Fruit fly (Drosophila melanogaster) whole organism, prepupa: ENCODE results near the gene spn-E.
A peak's percentile ranks its signal among the peaks of the same experiment; 100 is the strongest.

Experiments used
- Blimp-1 ChIP-seq: fragments of 200-800 bp; sonication (Bioruptor generic); optimal IDR thresholded peaks from 3 replicates; lab custom pipeline; 2017; ENCODE audit warnings: missing biosample characterization, missing genetic modification characterization, mild to moderate bottlenecking, moderate library complexity, missing genetic modification reagents
- CG10669 ChIP-seq: fragments of 200-800 bp; sonication (Bioruptor generic); optimal IDR thresholded peaks from 3 replicates; lab custom pipeline; 2018; ENCODE audit warnings: missing biosample characterization, mild to moderate bottlenecking, missing genetic modification characterization, moderate library complexity
- CG11294 ChIP-seq: fragments of 200-800 bp; sonication (Bioruptor generic); IDR thresholded peaks from 2 replicates; pipeline ENCODE4 v1.3.6; 2022; ENCODE audit warnings: missing biosample characterization, missing genetic modification characterization
- CG11762 ChIP-seq: fragments of 200-800 bp; sonication (Bioruptor generic); optimal IDR thresholded peaks from 3 replicates; lab custom pipeline; 2016; ENCODE audit warnings: missing biosample characterization, missing genetic modification characterization; ENCODE audit not compliant: insufficient read depth
- CG15336 ChIP-seq: fragments of 200-800 bp; sonication (Bioruptor generic); IDR thresholded peaks from 2 replicates; pipeline ENCODE4 v1.3.6; 2022; ENCODE audit warnings: missing biosample characterization, missing genetic modification characterization
- CG3032 ChIP-seq: fragments of 200-800 bp; optimal IDR thresholded peaks from 2 replicates; lab custom pipeline; 2019; ENCODE audit warnings: missing biosample characterization, mild to moderate bottlenecking, missing genetic modification characterization, moderate library complexity
- CG32006 ChIP-seq: fragments of 200-800 bp; sonication (Bioruptor generic); optimal IDR thresholded peaks from 3 replicates; lab custom pipeline; 2017; ENCODE audit warnings: missing biosample characterization, mild to moderate bottlenecking, missing genetic modification characterization
- CG34406 ChIP-seq: fragments of 200-800 bp; sonication (Bioruptor generic); optimal IDR thresholded peaks from 3 replicates; lab custom pipeline; 2016; ENCODE audit warnings: missing biosample characterization, missing genetic modification characterization
- CG3919 ChIP-seq: fragments of 200-800 bp; sonication (Bioruptor generic); optimal IDR thresholded peaks from 3 replicates; lab custom pipeline; 2016; ENCODE audit warnings: missing biosample characterization, missing genetic modification characterization
- CG4318 ChIP-seq: fragments of 200-800 bp; sonication (Bioruptor generic); optimal IDR thresholded peaks from 3 replicates; lab custom pipeline; 2017; ENCODE audit warnings: missing biosample characterization, mild to moderate bottlenecking, missing genetic modification characterization
- CG6163 ChIP-seq: fragments of 200-800 bp; sonication (Bioruptor generic); IDR thresholded peaks from 3 replicates; pipeline ENCODE4 v1.3.6; 2022; ENCODE audit warnings: missing biosample characterization, missing genetic modification characterization
- CG6276 ChIP-seq: fragments of 200-800 bp; sonication (Bioruptor generic); optimal IDR thresholded peaks from 2 replicates; lab custom pipeline; 2017; ENCODE audit warnings: missing biosample characterization, mild to moderate bottlenecking, missing genetic modification characterization
- CG6792 ChIP-seq: fragments of 200-800 bp; sonication (Bioruptor generic); optimal IDR thresholded peaks from 3 replicates; lab custom pipeline; 2016; ENCODE audit warnings: missing biosample characterization, missing genetic modification characterization
- CG6808 ChIP-seq: fragments of 200-800 bp; sonication (Bioruptor generic); optimal IDR thresholded peaks from 3 replicates; lab custom pipeline; 2017; ENCODE audit warnings: missing biosample characterization, missing genetic modification characterization, mild to moderate bottlenecking, moderate library complexity, missing genetic modification reagents
- CG6854 ChIP-seq: fragments of 200-800 bp; sonication (Bioruptor generic); optimal IDR thresholded peaks from 2 replicates; lab custom pipeline; 2017; ENCODE audit warnings: missing biosample characterization, mild to moderate bottlenecking, missing genetic modification characterization
- CG8319 ChIP-seq: fragments of 200-800 bp; sonication (Bioruptor generic); optimal IDR thresholded peaks from 3 replicates; lab custom pipeline; 2016; ENCODE audit warnings: missing biosample characterization, missing genetic modification characterization
- CG8632 ChIP-seq: fragments of 200-800 bp; sonication (Bioruptor generic); optimal IDR thresholded peaks from 3 replicates; lab custom pipeline; 2016; ENCODE audit warnings: missing biosample characterization, missing genetic modification characterization
- CG9139 ChIP-seq: fragments of 200-800 bp; sonication (Bioruptor generic); optimal IDR thresholded peaks from 3 replicates; lab custom pipeline; 2017; ENCODE audit warnings: missing biosample characterization, mild to moderate bottlenecking, missing genetic modification characterization
- Eip75B ChIP-seq: fragments of 200-800 bp; sonication (Bioruptor generic); optimal IDR thresholded peaks from 3 replicates; lab custom pipeline; 2016; ENCODE audit warnings: missing biosample characterization, missing genetic modification characterization
- Eip78C ChIP-seq: fragments of 200-800 bp; sonication (Bioruptor generic); peaks from one replicate; lab custom pipeline; 2016; ENCODE audit warnings: missing biosample characterization, missing genetic modification characterization
- Eip93F ChIP-seq: fragments of 200-800 bp; sonication (Bioruptor generic); optimal IDR thresholded peaks from 2 replicates; lab custom pipeline; 2016; ENCODE audit warnings: missing biosample characterization, mild to moderate bottlenecking, missing genetic modification characterization
- Ets21C ChIP-seq: fragments of 200-800 bp; sonication (Bioruptor generic); optimal IDR thresholded peaks from 3 replicates; lab custom pipeline; 2016; ENCODE audit warnings: missing biosample characterization, missing genetic modification characterization
- Ets96B ChIP-seq: fragments of 200-800 bp; optimal IDR thresholded peaks from 2 replicates; lab custom pipeline; 2019; ENCODE audit warnings: missing biosample characterization, mild to moderate bottlenecking, missing genetic modification characterization, moderate library complexity
- Hr39 ChIP-seq: fragments of 200-800 bp; sonication (Bioruptor generic); optimal IDR thresholded peaks from 2 replicates; lab custom pipeline; 2016; ENCODE audit warnings: missing biosample characterization, missing genetic modification characterization
- Lpt ChIP-seq: fragments of 200-800 bp; sonication (Bioruptor generic); optimal IDR thresholded peaks from 3 replicates; lab custom pipeline; 2016; ENCODE audit warnings: missing biosample characterization, missing genetic modification characterization
- Met ChIP-seq: fragments of 200-800 bp; sonication (Bioruptor generic); optimal IDR thresholded peaks from 3 replicates; lab custom pipeline; 2016; ENCODE audit warnings: missing biosample characterization, missing genetic modification characterization
- OdsH ChIP-seq: fragments of 200-800 bp; sonication (Bioruptor generic); optimal IDR thresholded peaks from 3 replicates; lab custom pipeline; 2016; ENCODE audit warnings: missing biosample characterization, missing genetic modification characterization
- Smox ChIP-seq: fragments of 200-800 bp; sonication (Bioruptor generic); optimal IDR thresholded peaks from 3 replicates; lab custom pipeline; 2016; ENCODE audit warnings: missing biosample characterization, missing genetic modification characterization
- Sox102F ChIP-seq: fragments of 200-800 bp; sonication (Bioruptor generic); optimal IDR thresholded peaks from 2 replicates; lab custom pipeline; 2016; ENCODE audit warnings: missing biosample characterization, mild to moderate bottlenecking, missing genetic modification characterization
- Sox14 ChIP-seq: fragments of 200-800 bp; sonication (Bioruptor generic); optimal IDR thresholded peaks from 3 replicates; lab custom pipeline; 2016; ENCODE audit warnings: missing biosample characterization, missing genetic modification characterization
- Sox15 ChIP-seq: fragments of 200-800 bp; sonication (Bioruptor generic); optimal IDR thresholded peaks from 3 replicates; lab custom pipeline; 2016; ENCODE audit warnings: missing biosample characterization, missing genetic modification characterization
- achi ChIP-seq: fragments of 200-800 bp; sonication (Bioruptor generic); optimal IDR thresholded peaks from 3 replicates; lab custom pipeline; 2016; ENCODE audit warnings: missing biosample characterization, missing genetic modification characterization
- acj6 ChIP-seq: fragments of 200-800 bp; sonication (Bioruptor generic); optimal IDR thresholded peaks from 3 replicates; lab custom pipeline; 2016; ENCODE audit warnings: missing biosample characterization, missing genetic modification characterization
- cyc ChIP-seq: fragments of 200-800 bp; sonication (Bioruptor generic); optimal IDR thresholded peaks from 3 replicates; lab custom pipeline; 2016; ENCODE audit warnings: missing biosample characterization, missing genetic modification characterization
- dac ChIP-seq: fragments of 200-800 bp; sonication (Bioruptor generic); optimal IDR thresholded peaks from 2 replicates; lab custom pipeline; 2017; ENCODE audit warnings: missing biosample characterization, mild to moderate bottlenecking, missing genetic modification characterization
- dsx ChIP-seq: fragments of 200-800 bp; optimal IDR thresholded peaks from 3 replicates; lab custom pipeline; 2019; ENCODE audit warnings: missing biosample characterization, mild to moderate bottlenecking, missing genetic modification characterization, moderate library complexity; ENCODE audit not compliant: poor library complexity, severe bottlenecking
- esn ChIP-seq: fragments of 200-800 bp; sonication (Bioruptor generic); optimal IDR thresholded peaks from 2 replicates; lab custom pipeline; 2016; ENCODE audit warnings: missing biosample characterization, mild to moderate bottlenecking, missing genetic modification characterization, moderate library complexity
- fd59A ChIP-seq: fragments of 200-800 bp; sonication (Bioruptor generic); optimal IDR thresholded peaks from 2 replicates; lab custom pipeline; 2017; ENCODE audit warnings: missing biosample characterization, mild to moderate bottlenecking, missing genetic modification characterization, missing genetic modification reagents
- fd85E ChIP-seq: fragments of 200-800 bp; sonication (Bioruptor generic); optimal IDR thresholded peaks from 3 replicates; lab custom pipeline; 2016; ENCODE audit warnings: missing biosample characterization, missing genetic modification characterization
- fkh ChIP-seq: fragments of 200-800 bp; sonication (Bioruptor generic); optimal IDR thresholded peaks from 3 replicates; lab custom pipeline; 2017; ENCODE audit warnings: missing biosample characterization, mild to moderate bottlenecking, missing genetic modification characterization, moderate library complexity
- lz ChIP-seq: fragments of 200-800 bp; sonication (Bioruptor generic); optimal IDR thresholded peaks from 3 replicates; lab custom pipeline; 2016; ENCODE audit warnings: missing biosample characterization, missing genetic modification characterization
- net ChIP-seq: fragments of 200-800 bp; sonication (Bioruptor generic); optimal IDR thresholded peaks from 3 replicates; lab custom pipeline; 2016; ENCODE audit warnings: missing biosample characterization, missing genetic modification characterization
- pdm3 ChIP-seq: fragments of 200-800 bp; sonication (Bioruptor generic); optimal IDR thresholded peaks from 3 replicates; lab custom pipeline; 2016; ENCODE audit warnings: missing biosample characterization, missing genetic modification characterization
- salr ChIP-seq, 2 experiments: fragments of 200-800 bp; sonication (Bioruptor generic); optimal IDR thresholded peaks; 3 replicates each; lab custom pipeline; 2016 to 2018; ENCODE audit warnings: missing biosample characterization in 2 of 2, missing genetic modification characterization in 2 of 2, mild to moderate bottlenecking in 1 of 2
- ss ChIP-seq, 2 experiments: fragments of 200-800 bp; sonication (Bioruptor generic); optimal IDR thresholded peaks; 2 replicates in 1 of 2; 3 replicates in 1 of 2; lab custom pipeline; 2017 to 2018; ENCODE audit warnings: mild to moderate bottlenecking in 2 of 2, missing biosample characterization in 2 of 2, missing genetic modification characterization in 2 of 2, moderate library complexity in 1 of 2
- svp ChIP-seq: fragments of 200-800 bp; sonication (Bioruptor generic); peaks from one replicate; lab custom pipeline; 2016; ENCODE audit warnings: missing biosample characterization, missing genetic modification characterization
- topi ChIP-seq: fragments of 200-800 bp; sonication (Bioruptor generic); optimal IDR thresholded peaks from 3 replicates; lab custom pipeline; 2016; ENCODE audit warnings: missing biosample characterization, missing genetic modification characterization
- vri ChIP-seq: fragments of 200-800 bp; sonication (Bioruptor generic); optimal IDR thresholded peaks from 3 replicates; lab custom pipeline; 2016; ENCODE audit warnings: missing biosample characterization, mild to moderate bottlenecking, missing genetic modification characterization

Gene spn-E

DNA sequence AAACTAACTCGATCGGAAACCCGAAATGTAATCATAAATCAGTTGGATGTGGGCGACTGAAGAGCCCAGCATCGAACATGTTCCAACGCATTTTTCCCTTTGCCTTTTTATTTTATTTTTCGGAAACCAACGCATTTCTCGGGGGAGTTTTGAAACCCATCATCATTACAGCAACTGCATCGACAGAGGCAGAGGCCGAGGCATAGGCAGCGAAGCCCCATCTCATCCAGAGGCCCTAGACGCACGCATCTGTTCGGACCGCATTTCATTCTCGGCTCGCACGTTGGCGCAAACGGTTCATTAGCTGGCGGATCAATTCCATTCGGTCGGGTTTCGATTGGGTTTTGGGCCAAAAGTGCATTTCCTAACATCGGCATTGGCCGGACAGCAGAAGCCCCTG, 11.7 kb upstream of the spn-E start, which contains the start of gene CG4576:
Gene CG4576 (plus strand): TSS at position 227 of the 400 bp plus-strand sequence.
- TF ChIP-seq CG8632 (GFP tag; lab: Kevin White, UChicago) (no peak), ss (GFP tag; optimal IDR thresholded peaks at IDR 0.05; lab: Kevin White, UChicago) (peak in 1 of 2 experiments; percentile 18), CG11762 (GFP tag; lab: Kevin White, UChicago) (no peak), CG6808 (GFP tag; lab: Kevin White, UChicago) (peak; percentile 37), Hr39 (GFP tag; lab: Kevin White, UChicago) (no peak), CG11294 (GFP tag; lab: Robert Waterston, UW) (no peak), Eip78C (peak; percentile 32)

DNA sequence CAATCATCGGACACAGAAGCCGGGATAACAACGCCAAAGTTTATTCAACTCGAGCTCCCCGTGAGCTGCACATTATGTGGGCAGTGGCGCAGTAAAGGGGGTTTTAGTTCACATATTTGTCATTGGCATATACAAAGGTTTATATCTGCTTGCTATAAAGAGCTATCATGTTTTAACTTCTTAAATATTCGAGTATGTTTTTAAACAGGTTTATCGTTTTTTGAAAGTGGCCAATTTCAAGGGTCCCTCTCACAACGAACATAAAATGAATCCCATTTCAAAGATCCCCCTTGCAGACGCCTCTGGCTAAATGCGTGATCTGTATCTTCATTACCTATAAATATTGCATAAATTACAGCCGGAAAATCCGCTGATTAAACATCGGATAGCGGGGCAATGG, 9.7 kb upstream of the spn-E start:
- peak; percentile 84 for TF ChIP-seq ss (GFP tag; optimal IDR thresholded peaks at IDR 0.05; lab: Kevin White, UChicago)
- TF ChIP-seq Smox = peak; percentile 77
- peak; percentile 79 for TF ChIP-seq Hr39 (GFP tag; lab: Kevin White, UChicago)
- peak; percentile 77 for TF ChIP-seq Sox102F (GFP tag; lab: Kevin White, UChicago)
- peak; percentile 82 for TF ChIP-seq Sox14 (GFP tag; lab: Kevin White, UChicago)
- no peak for TF ChIP-seq net (GFP tag; lab: Kevin White, UChicago)
- TF ChIP-seq Sox15 (GFP tag; lab: Kevin White, UChicago) = peak; percentile 54
- peak; percentile 68 for TF ChIP-seq topi (GFP tag; lab: Kevin White, UChicago)
- TF ChIP-seq Eip78C = peak; percentile 95
- TF ChIP-seq acj6 (GFP tag; lab: Kevin White, UChicago) = peak; percentile 75
- TF ChIP-seq Ets96B (tag; lab: Kevin White, UChicago) = peak; percentile 80
- TF ChIP-seq Eip75B (GFP tag; lab: Kevin White, UChicago) = peak; percentile 77
- peak; percentile 76 for TF ChIP-seq achi (GFP tag; lab: Kevin White, UChicago)
- peak; percentile 50 for TF ChIP-seq CG8319 (GFP tag; lab: Kevin White, UChicago)
- TF ChIP-seq Lpt (GFP tag; lab: Kevin White, UChicago) = peak; percentile 28
- TF ChIP-seq CG9139 (GFP tag; lab: Kevin White, UChicago) = peak; percentile 74
- peak; percentile 86 for TF ChIP-seq svp (GFP tag; lab: Kevin White, UChicago)
- TF ChIP-seq dac (GFP tag; lab: Kevin White, UChicago) = no peak
- TF ChIP-seq Met (GFP tag; lab: Kevin White, UChicago) = peak; percentile 78
- TF ChIP-seq vri = peak; percentile 45
- TF ChIP-seq lz (GFP tag; lab: Kevin White, UChicago) = peak; percentile 80
- peak; percentile 82 for TF ChIP-seq CG10669
- TF ChIP-seq CG32006 (GFP tag; lab: Kevin White, UChicago) = no peak
- TF ChIP-seq salr (GFP tag; optimal IDR thresholded peaks at IDR 0.05; lab: Kevin White, UChicago) = peak in 1 of 2 experiments; percentile 65
- TF ChIP-seq fd85E = no peak
- TF ChIP-seq dsx = peak; percentile 81
- TF ChIP-seq CG4318 = peak; percentile 41
- peak; percentile 80 for TF ChIP-seq esn (GFP tag; lab: Kevin White, UChicago)
- TF ChIP-seq cyc = peak; percentile 76
- no peak for TF ChIP-seq fkh
- peak; percentile 52 for TF ChIP-seq CG15336 (GFP tag; lab: Robert Waterston, UW)
- peak; percentile 65 for TF ChIP-seq CG34406 (GFP tag; lab: Kevin White, UChicago)
- 0 out of 3 replicates have a peak, but pooled peaks have one; percentile 31 for TF ChIP-seq CG6163 (GFP tag; lab: Robert Waterston, UW)
- no peak for TF ChIP-seq Eip93F (GFP tag; lab: Kevin White, UChicago)
- peak; percentile 91 for TF ChIP-seq CG6808 (GFP tag; lab: Kevin White, UChicago)
- TF ChIP-seq CG6792 (GFP tag; lab: Kevin White, UChicago) = peak; percentile 67
- peak; percentile 90 for TF ChIP-seq CG3032 (tag; lab: Kevin White, UChicago)
- no peak for TF ChIP-seq CG6854 (GFP tag; lab: Kevin White, UChicago)
- no peak for TF ChIP-seq CG6276
- TF ChIP-seq CG3919 (GFP tag; lab: Kevin White, UChicago) = peak; percentile 77
- peak; percentile 77 for TF ChIP-seq pdm3 (GFP tag; lab: Kevin White, UChicago)
- TF ChIP-seq Blimp-1 (GFP tag; lab: Kevin White, UChicago) = peak; percentile 24
- TF ChIP-seq CG11294 (GFP tag; lab: Robert Waterston, UW) = 0 out of 2 replicates have a peak, but pooled peaks have one; percentile 22
- TF ChIP-seq fd59A (GFP tag; lab: Kevin White, UChicago) = peak; percentile 72
- peak; percentile 66 for TF ChIP-seq OdsH (GFP tag; lab: Kevin White, UChicago)
- TF ChIP-seq Ets21C (GFP tag; lab: Kevin White, UChicago) = peak; percentile 63
